Worm (Caenorhabditis elegans): Measurements from ENCODE around the gene lrr-1.

- TF ChIP-seq Y75B8A.6 (GFP tag; IDR thresholded peaks at IDR 0.05) (no peak), pha-4 (GFP tag; IDR thresholded peaks at IDR 0.05) (no peak), pha-4 (tag; optimal IDR thresholded peaks at IDR 0.05) (no peak), nhr-10 (tag; optimal IDR thresholded peaks at IDR 0.05) (no peak), nhr-77 (tag; optimal IDR thresholded peaks at IDR 0.05) (no peak), lsy-2 (tag; optimal IDR thresholded peaks at IDR 0.05) (no peak), saeg-2 (GFP tag; IDR thresholded peaks at IDR 0.05) (no peak), ceh-20 (GFP tag; IDR thresholded peaks at IDR 0.05) (no peak), ama-1 (optimal IDR thresholded peaks at IDR 0.05) (no peak), snpc-4 (tag; optimal IDR thresholded peaks at IDR 0.05) (no peak), zag-1 (tag; optimal IDR thresholded peaks at IDR 0.05) (no peak), R02D3.7 (tag; optimal IDR thresholded peaks at IDR 0.05) (no peak), egl-27 (tag; optimal IDR thresholded peaks at IDR 0.05) (no peak), mxl-3 (GFP tag; optimal IDR thresholded peaks at IDR 0.05) (no peak)
Measured at ce11 chrII:5049865-5050342, 13.7 kb upstream of the lrr-1 start, which contains the start of gene F33G12.6.
